Worm (Caenorhabditis elegans) whole organism, young adult: Measurements from ENCODE around the gene E02C12.19.

ENCODE experiments used
- B0261.1 ChIP-seq: sonication (generic microtip); optimal IDR thresholded peaks from 2 replicates; lab custom pipeline; 2016; ENCODE audit warnings: mild to moderate bottlenecking, missing genetic modification characterization, moderate library complexity, missing compliant biosample characterization
- B0336.3 ChIP-seq: fragments of 200-800 bp; sonication (Bioruptor generic); IDR thresholded peaks from 2 replicates; pipeline ENCODE4 v1.3.6; 2022; ENCODE audit warnings: missing genetic modification characterization, missing compliant biosample characterization
- C06A6.2 ChIP-seq: fragments of 200-800 bp; sonication (Bioruptor generic); conservative IDR thresholded peaks from 2 replicates; pipeline ENCODE4 v1.3.6; 2022; ENCODE audit warnings: missing genetic modification characterization, missing compliant biosample characterization
- C17E4.6 ChIP-seq: fragments of 200-800 bp; sonication (Bioruptor generic); IDR thresholded peaks from 2 replicates; pipeline ENCODE4 v1.3.6; 2022; ENCODE audit warnings: missing genetic modification reagents, missing genetic modification characterization, missing compliant biosample characterization
- F37B4.10 ChIP-seq: fragments of 200-800 bp; sonication (Bioruptor generic); IDR thresholded peaks from 2 replicates; pipeline ENCODE4 v1.3.6; 2022; ENCODE audit warnings: missing genetic modification characterization, missing compliant biosample characterization
- F39B2.1 ChIP-seq: fragments of 200-800 bp; sonication (Bioruptor generic); IDR thresholded peaks from 2 replicates; pipeline ENCODE4 v1.3.6; 2022; ENCODE audit warnings: missing genetic modification reagents, missing genetic modification characterization, missing compliant biosample characterization
- F52B5.7 ChIP-seq: sonication (generic microtip); optimal IDR thresholded peaks from 2 replicates; lab custom pipeline; 2016; ENCODE audit warnings: mild to moderate bottlenecking, missing genetic modification characterization, missing compliant biosample characterization
- F57A8.1 ChIP-seq: fragments of 200-800 bp; sonication (Bioruptor generic); optimal IDR thresholded peaks from 2 replicates; lab custom pipeline; 2018; ENCODE audit warnings: mild to moderate bottlenecking, missing genetic modification characterization, moderate library complexity, missing compliant biosample characterization
- F57C9.4 ChIP-seq: sonication (generic microtip); optimal IDR thresholded peaks from 2 replicates; lab custom pipeline; 2017; ENCODE audit warnings: mild to moderate bottlenecking, missing genetic modification characterization, missing compliant biosample characterization
- K12H6.12 ChIP-seq: fragments of 200-800 bp; sonication (Bioruptor generic); optimal IDR thresholded peaks from 2 replicates; lab custom pipeline; 2018; ENCODE audit warnings: mild to moderate bottlenecking, missing genetic modification characterization, missing compliant biosample characterization
- T26A5.8 ChIP-seq: sonication (generic microtip); optimal IDR thresholded peaks from 2 replicates; lab custom pipeline; 2016; ENCODE audit warnings: missing genetic modification characterization, missing compliant biosample characterization
- Y53F4B.3 ChIP-seq: fragments of 200-800 bp; sonication (Bioruptor generic); IDR thresholded peaks from 2 replicates; pipeline ENCODE4 v1.3.6; 2022; ENCODE audit warnings: missing genetic modification reagents, missing genetic modification characterization, missing compliant biosample characterization
- Y53G8AR.9 ChIP-seq: fragments of 200-800 bp; sonication (Bioruptor generic); conservative IDR thresholded peaks from 2 replicates; pipeline ENCODE4 v1.3.6; 2022; ENCODE audit warnings: missing genetic modification reagents, missing genetic modification characterization, missing compliant biosample characterization
- Y56A3A.18 ChIP-seq: fragments of 200-800 bp; sonication (Bioruptor generic); IDR thresholded peaks from 2 replicates; pipeline ENCODE4 v1.3.6; 2022; ENCODE audit warnings: missing genetic modification reagents, missing genetic modification characterization, missing compliant biosample characterization
- Y67H2A.10 ChIP-seq: fragments of 200-800 bp; sonication (Bioruptor generic); conservative IDR thresholded peaks from 2 replicates; pipeline ENCODE4 v1.3.6; 2022; ENCODE audit warnings: missing genetic modification reagents, missing genetic modification characterization, missing compliant biosample characterization
- Y79H2A.3 ChIP-seq: fragments of 200-800 bp; sonication (Bioruptor generic); conservative IDR thresholded peaks from 2 replicates; pipeline ENCODE4 v1.3.6; 2022; ENCODE audit warnings: missing genetic modification reagents, missing genetic modification characterization, missing compliant biosample characterization
- akir-1 ChIP-seq: fragments of 200-800 bp; sonication (Bioruptor generic); optimal IDR thresholded peaks from 2 replicates; lab custom pipeline; 2018; ENCODE audit warnings: mild to moderate bottlenecking, missing genetic modification characterization, moderate library complexity, missing compliant biosample characterization
- ama-1 ChIP-seq, 3 experiments: fragments of 150-350 bp in 1 of 3; sonication (generic microtip) in 2 of 3; optimal IDR thresholded peaks; 2 replicates each; lab custom pipeline; 2014 to 2018; ENCODE audit warnings: missing biosample characterization in 2 of 3, missing genetic modification characterization in 2 of 3, missing genetic modification reagents in 2 of 3
- atf-7 ChIP-seq: sonication (generic microtip); optimal IDR thresholded peaks from 2 replicates; lab custom pipeline; 2017; ENCODE audit warnings: mild to moderate bottlenecking, missing genetic modification characterization, missing compliant biosample characterization
- attf-6 ChIP-seq: fragments of 200-800 bp; sonication (Bioruptor generic); IDR thresholded peaks from 2 replicates; pipeline ENCODE4 v1.3.6; 2022; ENCODE audit warnings: missing genetic modification reagents, missing genetic modification characterization, missing compliant biosample characterization
- bed-1 ChIP-seq: fragments of 200-800 bp; sonication (Bioruptor generic); IDR thresholded peaks from 2 replicates; pipeline ENCODE4 v1.3.6; 2022; ENCODE audit warnings: missing genetic modification reagents, missing genetic modification characterization, missing compliant biosample characterization
- cebp-2 ChIP-seq: fragments of 200-800 bp; sonication (Bioruptor generic); IDR thresholded peaks from 2 replicates; pipeline ENCODE4 v1.3.6; 2022; ENCODE audit warnings: missing genetic modification characterization, missing compliant biosample characterization
- ceh-40 ChIP-seq: fragments of 200-800 bp; sonication (Bioruptor generic); IDR thresholded peaks from 2 replicates; pipeline ENCODE4 v1.3.6; 2022; ENCODE audit warnings: missing genetic modification characterization, missing compliant biosample characterization
- chd-7 ChIP-seq: sonication (generic microtip); optimal IDR thresholded peaks from 2 replicates; lab custom pipeline; 2016; ENCODE audit warnings: mild to moderate bottlenecking, missing genetic modification characterization, moderate library complexity, missing compliant biosample characterization
- dpl-1 ChIP-seq: fragments of 150-350 bp; optimal IDR thresholded peaks from 2 replicates; lab custom pipeline; 2014; ENCODE audit warnings: missing biosample characterization, missing genetic modification reagents, missing genetic modification characterization
- egrh-3 ChIP-seq: fragments of 200-800 bp; sonication (Bioruptor generic); IDR thresholded peaks from 2 replicates; pipeline ENCODE4 v1.3.6; 2022; ENCODE audit warnings: missing genetic modification reagents, missing genetic modification characterization, missing compliant biosample characterization
- ets-4 ChIP-seq: fragments of 200-800 bp; sonication (Bioruptor generic); optimal IDR thresholded peaks from 2 replicates; lab custom pipeline; 2018; ENCODE audit warnings: mild to moderate bottlenecking, missing genetic modification characterization, missing compliant biosample characterization
- let-607 ChIP-seq, 2 experiments: fragments of 200-800 bp in 1 of 2; sonication (Bioruptor generic) in 1 of 2; sonication (generic microtip) in 1 of 2; optimal IDR thresholded peaks; 2 replicates each; lab custom pipeline; 2016 to 2018; ENCODE audit warnings: mild to moderate bottlenecking in 2 of 2, missing compliant biosample characterization in 2 of 2, missing genetic modification characterization in 2 of 2, moderate library complexity in 2 of 2, missing genotype in 1 of 2
- lin-26 ChIP-seq: fragments of 200-800 bp; sonication (Bioruptor generic); IDR thresholded peaks from 2 replicates; pipeline ENCODE4 v1.3.6; 2022; ENCODE audit warnings: missing genetic modification reagents, missing genetic modification characterization, missing compliant biosample characterization
- lin-54 ChIP-seq: fragments of 200-800 bp; sonication (Bioruptor generic); optimal IDR thresholded peaks from 2 replicates; lab custom pipeline; 2018; ENCODE audit warnings: mild to moderate bottlenecking, missing genetic modification characterization, missing compliant biosample characterization
- lir-1 ChIP-seq: fragments of 200-800 bp; sonication (Bioruptor generic); conservative IDR thresholded peaks from 2 replicates; pipeline ENCODE4 v1.3.6; 2022; ENCODE audit warnings: missing genetic modification reagents, missing genetic modification characterization, missing compliant biosample characterization
- madf-8 ChIP-seq: fragments of 200-800 bp; sonication (Bioruptor generic); conservative IDR thresholded peaks from 2 replicates; pipeline ENCODE4 v1.3.6; 2022; ENCODE audit warnings: missing genetic modification reagents, missing genetic modification characterization, missing compliant biosample characterization
- mel-28 ChIP-seq: sonication (generic microtip); optimal IDR thresholded peaks from 2 replicates; lab custom pipeline; 2016; ENCODE audit warnings: borderline replicate concordance, mild to moderate bottlenecking, missing genetic modification characterization, missing compliant biosample characterization
- mxl-1 ChIP-seq: sonication (generic microtip); optimal IDR thresholded peaks from 2 replicates; lab custom pipeline; 2016; ENCODE audit warnings: missing genetic modification characterization, missing compliant biosample characterization
- nfya-2 ChIP-seq: fragments of 200-800 bp; sonication (Bioruptor generic); IDR thresholded peaks from 2 replicates; pipeline ENCODE4 v1.3.6; 2022; ENCODE audit warnings: missing genetic modification reagents, missing genetic modification characterization, missing compliant biosample characterization
- nfyb-1 ChIP-seq: fragments of 200-800 bp; sonication (Bioruptor generic); IDR thresholded peaks from 2 replicates; pipeline ENCODE4 v1.3.6; 2022; ENCODE audit warnings: missing genetic modification reagents, missing genetic modification characterization, missing compliant biosample characterization
- nhr-27 ChIP-seq: fragments of 200-800 bp; sonication (Bioruptor generic); optimal IDR thresholded peaks from 2 replicates; lab custom pipeline; 2018; ENCODE audit warnings: mild to moderate bottlenecking, missing genetic modification characterization, moderate library complexity, missing compliant biosample characterization
- nhr-90 ChIP-seq: sonication (generic microtip); optimal IDR thresholded peaks from 2 replicates; lab custom pipeline; 2016; ENCODE audit warnings: missing genotype, mild to moderate bottlenecking, missing genetic modification characterization, missing compliant biosample characterization
- repo-1 ChIP-seq: sonication (generic microtip); optimal IDR thresholded peaks from 2 replicates; lab custom pipeline; 2017; ENCODE audit warnings: mild to moderate bottlenecking, missing genetic modification characterization, missing compliant biosample characterization
- rpc-1 ChIP-seq, 2 experiments: fragments of 150-350 bp in 1 of 2; sonication (generic microtip) in 1 of 2; optimal IDR thresholded peaks; 2 replicates each; lab custom pipeline; 2014 to 2018; ENCODE audit warnings: missing biosample characterization in 1 of 2, missing genetic modification characterization in 1 of 2, missing genetic modification reagents in 1 of 2, missing genotype in 1 of 2
- sdz-38 ChIP-seq: sonication (generic microtip); optimal IDR thresholded peaks from 2 replicates; lab custom pipeline; 2016; ENCODE audit warnings: missing genotype, missing genetic modification characterization, missing compliant biosample characterization
- sea-2 ChIP-seq: fragments of 200-800 bp; sonication (Bioruptor generic); IDR thresholded peaks from 2 replicates; pipeline ENCODE4 v1.3.6; 2022; ENCODE audit warnings: missing genetic modification characterization, missing compliant biosample characterization
- snpc-1.1 ChIP-seq: sonication (generic microtip); optimal IDR thresholded peaks from 2 replicates; lab custom pipeline; 2017; ENCODE audit warnings: missing genetic modification characterization, mild to moderate bottlenecking, missing compliant biosample characterization, antibody characterized with exemption, moderate library complexity, missing genotype, missing genetic modification reagents; ENCODE audit not compliant: insufficient read depth
- tbx-9 ChIP-seq: sonication (generic microtip); optimal IDR thresholded peaks from 2 replicates; lab custom pipeline; 2016; ENCODE audit warnings: borderline replicate concordance, missing genetic modification characterization, inconsistent platforms, missing compliant biosample characterization
- tlf-1 ChIP-seq: fragments of 200-800 bp; sonication (Bioruptor generic); optimal IDR thresholded peaks from 2 replicates; lab custom pipeline; 2018; ENCODE audit warnings: mild to moderate bottlenecking, missing genetic modification characterization, missing compliant biosample characterization
- unc-130 ChIP-seq: sonication (generic microtip); optimal IDR thresholded peaks from 2 replicates; lab custom pipeline; 2016; ENCODE audit warnings: missing genetic modification reagents, missing genetic modification characterization, missing compliant biosample characterization
- unc-62 ChIP-seq: fragments of 150-350 bp; optimal IDR thresholded peaks from 2 replicates; lab custom pipeline; 2014; ENCODE audit warnings: missing biosample characterization, missing genetic modification reagents, missing genetic modification characterization
- ztf-28 ChIP-seq: fragments of 200-800 bp; sonication (Bioruptor generic); IDR thresholded peaks from 2 replicates; pipeline ENCODE4 v1.3.6; 2022; ENCODE audit warnings: missing genetic modification reagents, missing genetic modification characterization, missing compliant biosample characterization
- ztf-6 ChIP-seq: fragments of 200-800 bp; sonication (Bioruptor generic); IDR thresholded peaks from 2 replicates; pipeline ENCODE4 v1.3.6; 2022; ENCODE audit warnings: missing genetic modification reagents, missing genetic modification characterization, missing compliant biosample characterization

E02C12.19 gene

DNA sequence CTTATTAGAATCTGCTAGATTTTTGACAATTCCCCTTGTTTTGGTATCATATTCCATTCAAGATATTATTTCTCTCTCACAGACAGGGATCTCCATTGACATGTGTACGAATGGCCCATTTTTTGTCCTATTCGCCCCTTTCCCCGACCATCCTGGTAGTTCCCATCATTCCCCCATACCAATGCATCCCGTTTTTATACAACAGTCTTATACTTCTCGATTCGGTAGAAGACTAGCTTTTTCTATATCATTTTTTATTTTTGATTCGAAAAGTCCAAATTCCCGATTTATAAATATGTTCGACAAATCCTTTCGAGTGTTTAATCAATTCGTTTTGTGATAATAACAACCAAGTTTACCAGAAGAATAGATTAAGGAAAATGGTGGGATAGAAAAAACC is 49.4 kb downstream of the E02C12.19 start (continued):
- no peak for TF ChIP-seq akir-1 (GFP tag; lab: Kevin White, UChicago)
- TF ChIP-seq nhr-90: no peak
- no peak for TF ChIP-seq Y53F4B.3 (GFP tag; lab: Robert Waterston, UW)
- no peak for TF ChIP-seq F52B5.7 (tag; lab: Kevin White, UChicago)
- no peak for TF ChIP-seq ztf-6
- no peak for TF ChIP-seq B0261.1 (tag; lab: Kevin White, UChicago)
- TF ChIP-seq C06A6.2 (GFP tag; lab: Robert Waterston, UW): no peak
- TF ChIP-seq ztf-28 (GFP tag; lab: Robert Waterston, UW): no peak
- TF ChIP-seq cebp-2 (GFP tag; lab: Robert Waterston, UW): no peak
- no peak for TF ChIP-seq sea-2 (GFP tag; lab: Robert Waterston, UW)
- no peak for TF ChIP-seq unc-62
- TF ChIP-seq nfya-2 (GFP tag; lab: Robert Waterston, UW): no peak
- TF ChIP-seq ceh-40 (GFP tag; lab: Robert Waterston, UW): no peak
- TF ChIP-seq Y56A3A.18: no peak
- TF ChIP-seq F37B4.10 (GFP tag; lab: Robert Waterston, UW): no peak
- TF ChIP-seq atf-7: no peak
- no peak for TF ChIP-seq nhr-27
- TF ChIP-seq attf-6 (GFP tag; lab: Robert Waterston, UW): no peak
- no peak for TF ChIP-seq tlf-1 (GFP tag; lab: Kevin White, UChicago)
- TF ChIP-seq Y53G8AR.9 (GFP tag; lab: Robert Waterston, UW): 0 out of 2 replicates have a peak, but pooled peaks have one; percentile 56
- no peak for TF ChIP-seq F39B2.1
- TF ChIP-seq unc-130: no peak
- no peak for TF ChIP-seq let-607 (tag; optimal IDR thresholded peaks at IDR 0.05; lab: Kevin White, UChicago)
- no peak for TF ChIP-seq bed-1 (GFP tag; lab: Robert Waterston, UW)
- no peak for TF ChIP-seq mxl-1
- TF ChIP-seq chd-7 (tag; lab: Kevin White, UChicago): no peak
- no peak for TF ChIP-seq F57A8.1 (GFP tag; lab: Kevin White, UChicago)
- no peak for TF ChIP-seq repo-1 (tag; lab: Kevin White, UChicago)
- no peak for TF ChIP-seq Y67H2A.10 (GFP tag; lab: Robert Waterston, UW)
- TF ChIP-seq T26A5.8 (tag; lab: Kevin White, UChicago): no peak
- TF ChIP-seq K12H6.12 (tag; lab: Kevin White, UChicago): peak; percentile 9
- TF ChIP-seq madf-8: no peak
- no peak for TF ChIP-seq rpc-1 (optimal IDR thresholded peaks at IDR 0.05; lab: Kevin White, UChicago)
- no peak for TF ChIP-seq rpc-1 (tag; optimal IDR thresholded peaks at IDR 0.05; lab: Kevin White, UChicago)
- TF ChIP-seq lin-54 (GFP tag; lab: Kevin White, UChicago): no peak
- TF ChIP-seq mel-28 (tag; lab: Kevin White, UChicago): no peak
- TF ChIP-seq F57C9.4 (tag; lab: Kevin White, UChicago): no peak
- TF ChIP-seq ama-1 (optimal IDR thresholded peaks at IDR 0.05; lab: Kevin White, UChicago): no peak
- TF ChIP-seq ama-1 (GFP tag; optimal IDR thresholded peaks at IDR 0.05; lab: Kevin White, UChicago): peak in 1 of 2 experiments; percentile 4
- TF ChIP-seq sdz-38 (tag; lab: Kevin White, UChicago): no peak
- no peak for TF ChIP-seq C17E4.6 (GFP tag; lab: Robert Waterston, UW)
- TF ChIP-seq Y79H2A.3 (GFP tag; lab: Robert Waterston, UW): 0 out of 2 replicates have a peak, but pooled peaks have one; percentile 29
- TF ChIP-seq B0336.3 (GFP tag; lab: Robert Waterston, UW): no peak; the same call in 1 of the 2 replicates
- no peak for TF ChIP-seq dpl-1 (GFP tag; lab: Kevin White, UChicago)
- TF ChIP-seq tbx-9: no peak
- no peak; the same call in 1 of the 2 replicates for TF ChIP-seq nfyb-1 (GFP tag; lab: Robert Waterston, UW)
- TF ChIP-seq lir-1 (GFP tag; lab: Robert Waterston, UW): no peak
- TF ChIP-seq ets-4 (GFP tag; lab: Kevin White, UChicago): no peak
- TF ChIP-seq egrh-3 (GFP tag; lab: Robert Waterston, UW): no peak
- no peak for TF ChIP-seq snpc-1.1 (tag; lab: Kevin White, UChicago)
- TF ChIP-seq lin-26 (GFP tag; lab: Robert Waterston, UW): peak; percentile 55; the same call in 1 of the 2 replicates
